Worm (Caenorhabditis elegans) whole organism, late embryonic: Measurements from ENCODE around the gene F25E2.2.

ENCODE experiments used
- K09A11.1 ChIP-seq: sonication (generic microtip); optimal IDR thresholded peaks from 2 replicates; lab custom pipeline; 2017; ENCODE audit warnings: antibody characterized with exemption, mild to moderate bottlenecking, missing genetic modification characterization, missing compliant biosample characterization; ENCODE audit not compliant: insufficient read depth
- ahr-1 ChIP-seq: sonication (generic microtip); optimal IDR thresholded peaks from 2 replicates; lab custom pipeline; 2016; ENCODE audit warnings: missing genetic modification characterization, missing compliant biosample characterization
- ama-1 ChIP-seq: fragments of 150-350 bp; optimal IDR thresholded peaks from 2 replicates; lab custom pipeline; 2014
- mec-3 ChIP-seq: sonication (generic microtip); optimal IDR thresholded peaks from 2 replicates; lab custom pipeline; 2016; ENCODE audit warnings: borderline replicate concordance, missing genetic modification characterization, missing compliant biosample characterization
- nhr-11 ChIP-seq: fragments of 150-350 bp; optimal IDR thresholded peaks from 2 replicates; lab custom pipeline; 2014; ENCODE audit warnings: missing biosample characterization, missing genetic modification characterization
- pag-3 ChIP-seq: sonication (generic microtip); optimal IDR thresholded peaks from 2 replicates; lab custom pipeline; 2016; ENCODE audit warnings: missing compliant biosample characterization, missing genetic modification characterization, borderline replicate concordance
- pha-4 ChIP-seq: fragments of 150-350 bp; optimal IDR thresholded peaks from 2 replicates; lab custom pipeline; 2018; ENCODE audit warnings: missing biosample characterization, missing genetic modification reagents, missing genetic modification characterization
- pqm-1 ChIP-seq: sonication (generic microtip); optimal IDR thresholded peaks from 2 replicates; lab custom pipeline; 2016; ENCODE audit warnings: missing genetic modification characterization, missing compliant biosample characterization
- zip-5 ChIP-seq: sonication (generic microtip); optimal IDR thresholded peaks from 2 replicates; lab custom pipeline; 2016; ENCODE audit warnings: missing genetic modification characterization, missing compliant biosample characterization

- no peak for TF ChIP-seq pha-4 (tag; lab: Kevin White, UChicago)
- TF ChIP-seq K09A11.1: no peak
- no peak for TF ChIP-seq pag-3 (tag; lab: Kevin White, UChicago)
- TF ChIP-seq ahr-1 (tag; lab: Kevin White, UChicago): no peak
- TF ChIP-seq nhr-11: no peak
- TF ChIP-seq pqm-1: no peak
- TF ChIP-seq zip-5 (tag; lab: Kevin White, UChicago): no peak
- TF ChIP-seq ama-1 (lab: Kevin White, UChicago): no peak
- no peak for TF ChIP-seq mec-3 (tag; lab: Kevin White, UChicago)
Measured at ce11 chrX:827502-827901, 16.9 kb upstream of the F25E2.2 start.
